Worm (Caenorhabditis elegans) whole organism, midembryonic: ENCODE measurements around the gene map-1.

Experiments used
- cog-1 ChIP-seq: sonication (generic microtip); optimal IDR thresholded peaks from 2 replicates; lab custom pipeline; 2016; ENCODE audit warnings: missing genetic modification characterization, missing compliant biosample characterization
- flt-1 ChIP-seq: fragments of 200-800 bp; sonication (Bioruptor generic); IDR thresholded peaks from 2 replicates; pipeline ENCODE4 v1.3.6; 2022; ENCODE audit warnings: missing genetic modification characterization, missing compliant biosample characterization
- med-1 ChIP-seq: sonication (generic microtip); optimal IDR thresholded peaks from 2 replicates; lab custom pipeline; 2017; ENCODE audit warnings: missing genetic modification characterization, mild to moderate bottlenecking, missing compliant biosample characterization, antibody characterized with exemption, missing genetic modification reagents; ENCODE audit not compliant: insufficient read depth
- ref-1 ChIP-seq: fragments of 200-800 bp; sonication (Bioruptor generic); conservative IDR thresholded peaks from 2 replicates; pipeline ENCODE4 v1.3.6; 2022; ENCODE audit warnings: missing genetic modification reagents, missing genetic modification characterization, missing compliant biosample characterization
- tab-1 ChIP-seq: fragments of 200-800 bp; sonication (Bioruptor generic); IDR thresholded peaks from 2 replicates; pipeline ENCODE4 v1.3.6; 2022; ENCODE audit warnings: missing genetic modification characterization, missing compliant biosample characterization
- ztf-29 ChIP-seq: fragments of 200-800 bp; sonication (Bioruptor generic); IDR thresholded peaks from 2 replicates; pipeline ENCODE4 v1.3.6; 2022; ENCODE audit warnings: missing genetic modification reagents, missing genetic modification characterization, missing compliant biosample characterization

- TF ChIP-seq flt-1 (GFP tag; lab: Robert Waterston, UW): no peak
- TF ChIP-seq cog-1 (tag; lab: Kevin White, UChicago): no peak
- no peak for TF ChIP-seq tab-1 (GFP tag; lab: Robert Waterston, UW)
- no peak for TF ChIP-seq med-1 (GFP tag; lab: Kevin White, UChicago)
- no peak for TF ChIP-seq ztf-29 (GFP tag; lab: Robert Waterston, UW)
- TF ChIP-seq ref-1 (GFP tag; lab: Robert Waterston, UW): no peak
Observed at ce11 chrIV:3698201-3698600, 11.5 kb upstream of the map-1 start, which contains the start of gene Y37E11AL.2.
